Worm (Caenorhabditis elegans): ENCODE measurements around the gene srv-21.

srv-21 gene

ce11 chrIV:5902730-5903129 lies 25.6 kb upstream of the srv-21 start:
- no peak for TF ChIP-seq ctbp-1 (GFP tag; IDR thresholded peaks at IDR 0.05)
- TF ChIP-seq ztf-11 (tag; optimal IDR thresholded peaks at IDR 0.05) = no peak
- no peak for TF ChIP-seq dpl-1 (GFP tag; optimal IDR thresholded peaks at IDR 0.05)
- TF ChIP-seq ces-1 (GFP tag; optimal IDR thresholded peaks at IDR 0.05) = peak; percentile 75
- no peak for TF ChIP-seq F44E2.7 (GFP tag; IDR thresholded peaks at IDR 0.05)
- TF ChIP-seq zip-11 (GFP tag; IDR thresholded peaks at IDR 0.05) = no peak

ce11 chrIV:5896341-5896740 lies 19.2 kb upstream of the srv-21 start, which contains the start of gene pck-3:
Gene pck-3 (plus strand): TSS chrIV:5896641.
- no peak for TF ChIP-seq mdt-29 (GFP tag; IDR thresholded peaks at IDR 0.05)
- TF ChIP-seq ZK546.5 (tag; optimal IDR thresholded peaks at IDR 0.05) = no peak
- TF ChIP-seq lim-7 (GFP tag; IDR thresholded peaks at IDR 0.05) = no peak
- no peak for TF ChIP-seq hif-1 (tag; optimal IDR thresholded peaks at IDR 0.05)
- no peak for TF ChIP-seq daf-12 (tag; optimal IDR thresholded peaks at IDR 0.05)
- TF ChIP-seq F49E8.2 (tag; optimal IDR thresholded peaks at IDR 0.05; ENCODE audit: borderline replicate concordance) = no peak
- TF ChIP-seq lin-15B (tag; optimal IDR thresholded peaks at IDR 0.05) = no peak
- no peak for TF ChIP-seq F26F4.8 (GFP tag; conservative IDR thresholded peaks at IDR 0.05)
- no peak for TF ChIP-seq madf-5 (GFP tag; IDR thresholded peaks at IDR 0.05)
- TF ChIP-seq lin-38 (GFP tag; IDR thresholded peaks at IDR 0.05) = no peak
- TF ChIP-seq fos-1 (tag; optimal IDR thresholded peaks at IDR 0.05) = no peak
- TF ChIP-seq egl-43 (GFP tag; IDR thresholded peaks at IDR 0.05) = no peak
- no peak for TF ChIP-seq mxl-2 (GFP tag; conservative IDR thresholded peaks at IDR 0.05)
- no peak for TF ChIP-seq hlh-11 (tag; optimal IDR thresholded peaks at IDR 0.05)
- TF ChIP-seq ama-1 (optimal IDR thresholded peaks at IDR 0.05) = no peak

ce11 chrIV:5895190-5895589 lies 18.0 kb upstream of the srv-21 start, which contains the start of gene nspb-6:
Gene nspb-6 (plus strand): TSS chrIV:5895490.
- TF ChIP-seq snpc-1.2 (GFP tag; IDR thresholded peaks at IDR 0.05) = no peak
- TF ChIP-seq hlh-30 (tag; optimal IDR thresholded peaks at IDR 0.05; ENCODE audit: insufficient read depth) = no peak
- no peak for TF ChIP-seq F26F4.8 (GFP tag; conservative IDR thresholded peaks at IDR 0.05)
- no peak for TF ChIP-seq daf-19 (GFP tag; conservative IDR thresholded peaks at IDR 0.05)
- no peak for TF ChIP-seq zip-2 (tag; optimal IDR thresholded peaks at IDR 0.05)
- no peak for TF ChIP-seq set-16 (GFP tag; IDR thresholded peaks at IDR 0.05)
- no peak for TF ChIP-seq gei-8 (GFP tag; optimal IDR thresholded peaks at IDR 0.05)
- TF ChIP-seq mxl-2 (GFP tag; conservative IDR thresholded peaks at IDR 0.05) = no peak
- TF ChIP-seq zfp-2 (tag; optimal IDR thresholded peaks at IDR 0.05) = no peak
- no peak for TF ChIP-seq Y75B8A.6 (GFP tag; IDR thresholded peaks at IDR 0.05)
- TF ChIP-seq ceh-82 (tag; optimal IDR thresholded peaks at IDR 0.05) = no peak
- no peak for TF ChIP-seq mep-1 (tag; optimal IDR thresholded peaks at IDR 0.05)
- no peak for TF ChIP-seq T20F7.1 (GFP tag; optimal IDR thresholded peaks at IDR 0.05)
- TF ChIP-seq unc-39 (tag; optimal IDR thresholded peaks at IDR 0.05) = no peak
- TF ChIP-seq vab-7 (GFP tag; IDR thresholded peaks at IDR 0.05) = no peak
- no peak for TF ChIP-seq lin-29 (GFP tag; IDR thresholded peaks at IDR 0.05)
- TF ChIP-seq mdl-1 (tag; optimal IDR thresholded peaks at IDR 0.05) = no peak
- no peak for TF ChIP-seq Y105C5A.15 (GFP tag; IDR thresholded peaks at IDR 0.05)
- TF ChIP-seq daf-8 (GFP tag; IDR thresholded peaks at IDR 0.05) = no peak
- no peak for TF ChIP-seq rbr-2 (tag; optimal IDR thresholded peaks at IDR 0.05)

ce11 chrIV:5891265-5891664 lies 14.1 kb upstream of the srv-21 start, which contains the start of gene H04M03.3:
Gene H04M03.3 (plus strand): TSS chrIV:5891565.
- no peak for TF ChIP-seq fkh-10 (GFP tag; optimal IDR thresholded peaks at IDR 0.05)
- no peak for TF ChIP-seq T20F7.1 (GFP tag; optimal IDR thresholded peaks at IDR 0.05)
- TF ChIP-seq tag-97 (GFP tag; IDR thresholded peaks at IDR 0.05) = no peak
- TF ChIP-seq madf-9 (GFP tag; conservative IDR thresholded peaks at IDR 0.05) = no peak
- TF ChIP-seq nhr-42 (GFP tag; IDR thresholded peaks at IDR 0.05) = no peak
- TF ChIP-seq mxl-3 (GFP tag; optimal IDR thresholded peaks at IDR 0.05) = no peak
- no peak for TF ChIP-seq nhr-76 (tag; optimal IDR thresholded peaks at IDR 0.05)
- no peak for TF ChIP-seq ceh-20 (GFP tag; IDR thresholded peaks at IDR 0.05)
- TF ChIP-seq ZK337.2 (GFP tag; IDR thresholded peaks at IDR 0.05) = no peak
- TF ChIP-seq ama-1 (optimal IDR thresholded peaks at IDR 0.05) = no peak
- no peak for TF ChIP-seq nhr-28 (tag; optimal IDR thresholded peaks at IDR 0.05)
- TF ChIP-seq hmg-1.1 (GFP tag; IDR thresholded peaks at IDR 0.05) = no peak
- TF ChIP-seq pha-4 (GFP tag; IDR thresholded peaks at IDR 0.05) = no peak
- TF ChIP-seq pha-4 (tag; optimal IDR thresholded peaks at IDR 0.05) = no peak
